Worm (Caenorhabditis elegans) whole organism, early embryonic: Measurements from ENCODE around the gene F22E5.7.

Experiments
- F13C5.2 ChIP-seq: sonication (generic microtip); optimal IDR thresholded peaks from 2 replicates; lab custom pipeline; 2017; ENCODE audit warnings: mild to moderate bottlenecking, missing genetic modification characterization, inconsistent platforms, missing compliant biosample characterization
- aly-1 ChIP-seq: sonication (generic microtip); optimal IDR thresholded peaks from 2 replicates; lab custom pipeline; 2016; ENCODE audit warnings: missing genetic modification characterization, missing compliant biosample characterization
- ama-1 ChIP-seq: fragments of 150-350 bp; optimal IDR thresholded peaks from 2 replicates; lab custom pipeline; 2014
- ceh-13 ChIP-seq: fragments of 200-800 bp; sonication (Bioruptor generic); optimal IDR thresholded peaks from 2 replicates; lab custom pipeline; 2018; ENCODE audit warnings: mild to moderate bottlenecking, missing genetic modification characterization, missing compliant biosample characterization
- ceh-36 ChIP-seq: sonication (generic microtip); optimal IDR thresholded peaks from 2 replicates; lab custom pipeline; 2016; ENCODE audit warnings: missing genetic modification characterization, inconsistent platforms, missing compliant biosample characterization
- ets-7 ChIP-seq: sonication (generic microtip); optimal IDR thresholded peaks from 2 replicates; lab custom pipeline; 2016; ENCODE audit warnings: missing genotype, missing genetic modification characterization, missing compliant biosample characterization
- flt-1 ChIP-seq: fragments of 200-800 bp; sonication (Bioruptor generic); IDR thresholded peaks from 2 replicates; pipeline ENCODE4 v1.3.6; 2022; ENCODE audit warnings: missing genetic modification characterization, missing compliant biosample characterization
- hmbx-1 ChIP-seq: sonication (generic microtip); optimal IDR thresholded peaks from 2 replicates; lab custom pipeline; 2016; ENCODE audit warnings: mild to moderate bottlenecking, missing genetic modification characterization, missing compliant biosample characterization
- hmg-4 ChIP-seq: fragments of 200-800 bp; sonication (Bioruptor generic); optimal IDR thresholded peaks from 2 replicates; lab custom pipeline; 2018; ENCODE audit warnings: mild to moderate bottlenecking, missing genetic modification characterization, missing compliant biosample characterization
- hnd-1 ChIP-seq: sonication (generic microtip); optimal IDR thresholded peaks from 2 replicates; lab custom pipeline; 2016; ENCODE audit warnings: missing genetic modification characterization, missing compliant biosample characterization
- scrt-1 ChIP-seq: fragments of 200-800 bp; sonication (Bioruptor generic); IDR thresholded peaks from 2 replicates; pipeline ENCODE4 v1.3.6; 2022; ENCODE audit warnings: missing genetic modification characterization, missing compliant biosample characterization

DNA sequence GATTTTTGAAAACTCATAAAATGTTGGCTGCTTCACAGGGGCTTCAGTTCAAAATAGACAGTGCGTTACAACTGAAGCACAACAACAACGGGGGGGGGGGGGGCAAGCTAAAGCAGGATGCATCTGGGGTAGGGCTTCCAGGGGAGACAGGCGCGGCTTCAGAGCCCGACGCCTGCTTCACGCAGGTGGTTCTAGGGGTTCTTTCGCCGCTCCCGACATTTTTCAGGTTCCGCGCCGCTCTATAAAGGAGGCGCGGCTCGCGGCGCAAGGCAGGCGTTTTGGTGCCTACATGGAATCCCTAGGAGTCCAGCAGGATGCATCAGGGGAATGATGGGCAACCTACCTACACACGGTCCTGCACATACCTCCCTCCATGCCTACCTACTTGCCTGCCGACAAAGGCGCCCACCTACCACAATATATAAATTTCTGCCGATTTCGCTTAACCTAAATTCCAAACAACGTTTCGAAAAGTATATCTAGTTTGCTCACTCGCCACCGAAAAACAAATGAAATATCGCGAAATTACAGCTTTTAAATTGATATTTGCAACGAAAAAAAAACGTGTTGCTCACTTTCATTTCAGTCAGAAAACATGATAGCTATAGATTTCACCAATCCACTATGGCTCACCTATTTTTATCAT, 14.6 kb upstream of the F22E5.7 start, which contains the start of gene sri-71:
- TF ChIP-seq scrt-1 (GFP tag; lab: Robert Waterston, UW): no peak
- no peak for TF ChIP-seq ceh-36 (tag; lab: Kevin White, UChicago)
- no peak for TF ChIP-seq flt-1 (GFP tag; lab: Robert Waterston, UW)
- TF ChIP-seq ceh-13: no peak
- no peak for TF ChIP-seq F13C5.2 (tag; lab: Kevin White, UChicago)
- no peak for TF ChIP-seq ama-1
- TF ChIP-seq ets-7 (tag; lab: Kevin White, UChicago): no peak
- no peak for TF ChIP-seq hnd-1 (tag; lab: Kevin White, UChicago)
- TF ChIP-seq hmbx-1: no peak
- TF ChIP-seq hmg-4 (GFP tag; lab: Kevin White, UChicago): no peak
- no peak for TF ChIP-seq aly-1 (tag; lab: Kevin White, UChicago)
